Worm (Caenorhabditis elegans) whole organism, L2 larva: Measurements from ENCODE around the gene F41G4.13.
A peak's percentile ranks its signal among the peaks of the same experiment; 100 is the strongest.

Experiments
- F13H6.1 ChIP-seq: sonication (generic microtip); optimal IDR thresholded peaks from 2 replicates; lab custom pipeline; 2016; ENCODE audit warnings: missing genetic modification characterization, missing compliant biosample characterization
- ZK546.5 ChIP-seq: sonication (generic microtip); optimal IDR thresholded peaks from 2 replicates; lab custom pipeline; 2017; ENCODE audit warnings: missing biosample characterization, missing genetic modification characterization
- alr-1 ChIP-seq: fragments of 150-350 bp; optimal IDR thresholded peaks from 2 replicates; lab custom pipeline; 2014; ENCODE audit warnings: missing biosample characterization, missing genetic modification characterization
- ama-1 ChIP-seq: fragments of 150-350 bp; optimal IDR thresholded peaks from 2 replicates; lab custom pipeline; 2018; ENCODE audit warnings: inconsistent platforms
- ceh-16 ChIP-seq: fragments of 150-350 bp; optimal IDR thresholded peaks from 2 replicates; lab custom pipeline; 2014; ENCODE audit warnings: missing biosample characterization, missing genetic modification characterization
- ceh-82 ChIP-seq: fragments of 150-350 bp; optimal IDR thresholded peaks from 2 replicates; lab custom pipeline; 2014; ENCODE audit warnings: missing biosample characterization, missing genetic modification characterization
- crh-2 ChIP-seq: sonication (generic microtip); optimal IDR thresholded peaks from 2 replicates; lab custom pipeline; 2017; ENCODE audit warnings: missing biosample characterization, missing genetic modification characterization
- egl-27 ChIP-seq: sonication (generic microtip); optimal IDR thresholded peaks from 3 replicates; lab custom pipeline; 2017; ENCODE audit warnings: missing biosample characterization, missing genetic modification reagents, missing genetic modification characterization
- elt-1 ChIP-seq: fragments of 150-350 bp; optimal IDR thresholded peaks from 2 replicates; lab custom pipeline; 2014; ENCODE audit warnings: missing biosample characterization, missing genetic modification characterization
- elt-3 ChIP-seq: sonication (generic microtip); optimal IDR thresholded peaks from 2 replicates; lab custom pipeline; 2017; ENCODE audit warnings: missing biosample characterization, missing genetic modification characterization
- fos-1 ChIP-seq: fragments of 150-350 bp; optimal IDR thresholded peaks from 2 replicates; lab custom pipeline; 2014; ENCODE audit warnings: missing biosample characterization, missing genetic modification characterization
- gmeb-1 ChIP-seq: fragments of 150-350 bp; optimal IDR thresholded peaks from 2 replicates; lab custom pipeline; 2014; ENCODE audit warnings: missing biosample characterization, missing genetic modification characterization
- lin-11 ChIP-seq: fragments of 150-350 bp; sonication (generic microtip); optimal IDR thresholded peaks from 2 replicates; lab custom pipeline; 2014; ENCODE audit warnings: missing biosample characterization, missing genetic modification characterization, inconsistent platforms, mixed read lengths
- lin-39 ChIP-seq: fragments of 150-350 bp; optimal IDR thresholded peaks from 2 replicates; lab custom pipeline; 2014; ENCODE audit warnings: missing biosample characterization, missing genetic modification reagents, missing genetic modification characterization
- lsy-2 ChIP-seq, 2 experiments: fragments of 150-350 bp in 1 of 2; sonication (generic microtip) in 1 of 2; optimal IDR thresholded peaks; 2 replicates each; lab custom pipeline; 2014 to 2017; ENCODE audit warnings: missing biosample characterization in 2 of 2, missing genetic modification characterization in 2 of 2
- mab-5 ChIP-seq: fragments of 150-350 bp; optimal IDR thresholded peaks from 2 replicates; lab custom pipeline; 2014; ENCODE audit warnings: missing biosample characterization, missing genetic modification characterization
- mdl-1 ChIP-seq, 2 experiments: fragments of 150-350 bp in 1 of 2; sonication (generic microtip) in 1 of 2; optimal IDR thresholded peaks; 2 replicates each; lab custom pipeline; 2017; ENCODE audit warnings: missing biosample characterization in 2 of 2, missing genetic modification characterization in 2 of 2
- nhr-10 ChIP-seq: sonication (generic microtip); optimal IDR thresholded peaks from 2 replicates; lab custom pipeline; 2017; ENCODE audit warnings: missing biosample characterization, missing genetic modification characterization
- nhr-11 ChIP-seq: fragments of 150-350 bp; optimal IDR thresholded peaks from 2 replicates; lab custom pipeline; 2014; ENCODE audit warnings: missing biosample characterization, missing genetic modification characterization
- nhr-12 ChIP-seq: fragments of 150-350 bp; optimal IDR thresholded peaks from 2 replicates; lab custom pipeline; 2014; ENCODE audit warnings: missing biosample characterization, missing genetic modification characterization
- nhr-23 ChIP-seq: fragments of 150-350 bp; optimal IDR thresholded peaks from 2 replicates; lab custom pipeline; 2014; ENCODE audit warnings: missing biosample characterization, missing genetic modification reagents, missing genetic modification characterization
- nhr-237 ChIP-seq: fragments of 150-350 bp; optimal IDR thresholded peaks from 2 replicates; lab custom pipeline; 2014; ENCODE audit warnings: missing biosample characterization, missing genetic modification characterization
- nhr-25 ChIP-seq: fragments of 150-350 bp; sonication (generic microtip); optimal IDR thresholded peaks from 3 replicates; lab custom pipeline; 2014; ENCODE audit warnings: missing biosample characterization, missing genetic modification characterization
- peb-1 ChIP-seq: fragments of 150-350 bp; optimal IDR thresholded peaks from 2 replicates; lab custom pipeline; 2014; ENCODE audit warnings: missing biosample characterization, missing genetic modification characterization
- skn-1 ChIP-seq: sonication (generic microtip); optimal IDR thresholded peaks from 2 replicates; lab custom pipeline; 2017; ENCODE audit warnings: missing biosample characterization, missing genetic modification characterization
- sma-9 ChIP-seq, 2 experiments: fragments of 150-350 bp in 1 of 2; sonication (generic microtip) in 1 of 2; optimal IDR thresholded peaks; 2 replicates each; lab custom pipeline; 2014 to 2016; ENCODE audit warnings: missing genetic modification characterization in 2 of 2, mild to moderate bottlenecking in 1 of 2, missing biosample characterization in 1 of 2, missing compliant biosample characterization in 1 of 2, missing genetic modification reagents in 1 of 2, moderate library complexity in 1 of 2
- snpc-4 ChIP-seq: fragments of 150-350 bp; optimal IDR thresholded peaks from 2 replicates; lab custom pipeline; 2014; ENCODE audit warnings: missing biosample characterization, missing genetic modification characterization
- unc-39 ChIP-seq: fragments of 150-350 bp; optimal IDR thresholded peaks from 2 replicates; lab custom pipeline; 2014; ENCODE audit warnings: missing biosample characterization, missing genetic modification characterization
- unc-55 ChIP-seq: fragments of 150-350 bp; sonication (generic microtip); optimal IDR thresholded peaks from 3 replicates; lab custom pipeline; 2014; ENCODE audit warnings: missing biosample characterization, missing genetic modification reagents, missing genetic modification characterization
- unc-62 ChIP-seq: fragments of 150-350 bp; optimal IDR thresholded peaks from 2 replicates; lab custom pipeline; 2014; ENCODE audit warnings: missing biosample characterization, missing genetic modification reagents, missing genetic modification characterization
- zag-1 ChIP-seq: fragments of 150-350 bp; optimal IDR thresholded peaks from 2 replicates; lab custom pipeline; 2014; ENCODE audit warnings: missing biosample characterization, missing genetic modification characterization
- ztf-1 ChIP-seq: fragments of 200-800 bp; sonication (Bioruptor generic); conservative IDR thresholded peaks from 2 replicates; pipeline ENCODE4 v1.3.6; 2022; ENCODE audit warnings: missing genetic modification characterization, missing compliant biosample characterization
- ztf-11 ChIP-seq: sonication (generic microtip); optimal IDR thresholded peaks from 2 replicates; lab custom pipeline; 2017; ENCODE audit warnings: missing biosample characterization, missing genetic modification characterization
- ztf-4 ChIP-seq: fragments of 150-350 bp; optimal IDR thresholded peaks from 2 replicates; lab custom pipeline; 2014; ENCODE audit warnings: missing biosample characterization, missing genetic modification characterization

Gene F41G4.13

ce11 chrX:16811974-16812373 lies 22.6 kb downstream of the F41G4.13 start:
- TF ChIP-seq skn-1 (tag; lab: Kevin White, UChicago): no peak
- TF ChIP-seq sma-9 (GFP tag; optimal IDR thresholded peaks at IDR 0.05; lab: Kevin White, UChicago): peak; percentile 12
- no peak for TF ChIP-seq sma-9 (tag; optimal IDR thresholded peaks at IDR 0.05; lab: Kevin White, UChicago)
- no peak for TF ChIP-seq nhr-237 (tag; lab: Kevin White, UChicago)
- TF ChIP-seq nhr-12 (tag; lab: Kevin White, UChicago): no peak
- TF ChIP-seq F13H6.1 (tag; lab: Kevin White, UChicago): peak; percentile 50

- TF ChIP-seq ceh-82 (tag; lab: Kevin White, UChicago) (no peak), nhr-25 (no peak), egl-27 (tag; lab: Kevin White, UChicago) (no peak), lsy-2 (tag; optimal IDR thresholded peaks at IDR 0.05; lab: Kevin White, UChicago) (no peak), unc-62 (GFP tag; lab: Kevin White, UChicago) (no peak), elt-1 (tag; lab: Kevin White, UChicago) (no peak), mab-5 (tag; lab: Kevin White, UChicago) (no peak), zag-1 (tag; lab: Kevin White, UChicago) (no peak), nhr-23 (tag; lab: Kevin White, UChicago) (no peak)
Observed at ce11 chrX:16809689-16810088, 24.9 kb downstream of the F41G4.13 start.

- TF ChIP-seq alr-1 (tag; lab: Kevin White, UChicago): no peak
- no peak for TF ChIP-seq ztf-11
- TF ChIP-seq nhr-237 (tag; lab: Kevin White, UChicago): no peak
- no peak for TF ChIP-seq lin-11 (tag; lab: Kevin White, UChicago)
- TF ChIP-seq ZK546.5 (tag; lab: Kevin White, UChicago): no peak
- no peak for TF ChIP-seq gmeb-1 (tag; lab: Kevin White, UChicago)
- TF ChIP-seq lin-39 (tag; lab: Kevin White, UChicago): no peak
- TF ChIP-seq nhr-11 (tag; lab: Kevin White, UChicago): no peak
- no peak for TF ChIP-seq ztf-4 (tag; lab: Kevin White, UChicago)
- no peak for TF ChIP-seq fos-1 (tag; lab: Kevin White, UChicago)
Observed at ce11 chrX:16808526-16808925, 26.1 kb downstream of the F41G4.13 start.

ce11 chrX:16807015-16807414 lies 27.6 kb downstream of the F41G4.13 start, which contains the start of gene mec-4:
Gene mec-4, minus strand, starts transcription at chrX:16807115.
- TF ChIP-seq nhr-237 (tag; lab: Kevin White, UChicago): no peak
- peak; percentile 68 for TF ChIP-seq unc-55 (GFP tag; lab: Kevin White, UChicago)
- TF ChIP-seq, all 48 proteins: peak for 1

ce11 chrX:16803545-16803944 lies 31.0 kb downstream of the F41G4.13 start:
- TF ChIP-seq nhr-10 (tag; lab: Kevin White, UChicago) (no peak), ama-1 (lab: Kevin White, UChicago) (no peak), peb-1 (no peak), snpc-4 (tag; lab: Kevin White, UChicago) (no peak), ceh-16 (tag; lab: Kevin White, UChicago) (no peak), mdl-1 (tag; optimal IDR thresholded peaks at IDR 0.05; lab: Kevin White, UChicago) (no peak), nhr-237 (tag; lab: Kevin White, UChicago) (no peak), nhr-12 (tag; lab: Kevin White, UChicago) (no peak), lsy-2 (tag; optimal IDR thresholded peaks at IDR 0.05; lab: Kevin White, UChicago) (no peak), ZK546.5 (tag; lab: Kevin White, UChicago) (no peak), ztf-1 (no peak), unc-55 (GFP tag; lab: Kevin White, UChicago) (no peak), elt-3 (tag; lab: Kevin White, UChicago) (no peak), ztf-4 (tag; lab: Kevin White, UChicago) (no peak), unc-39 (no peak), crh-2 (tag; lab: Kevin White, UChicago) (no peak)
